Worm (Caenorhabditis elegans) whole organism, midembryonic: Measurements from ENCODE around the gene F59E12.8.

Experiments used
- flt-1 ChIP-seq: fragments of 200-800 bp; sonication (Bioruptor generic); IDR thresholded peaks from 2 replicates; pipeline ENCODE4 v1.3.6; 2022; ENCODE audit warnings: missing genetic modification characterization, missing compliant biosample characterization
- med-1 ChIP-seq: sonication (generic microtip); optimal IDR thresholded peaks from 2 replicates; lab custom pipeline; 2017; ENCODE audit warnings: missing genetic modification characterization, mild to moderate bottlenecking, missing compliant biosample characterization, antibody characterized with exemption, missing genetic modification reagents; ENCODE audit not compliant: insufficient read depth
- ref-1 ChIP-seq: fragments of 200-800 bp; sonication (Bioruptor generic); conservative IDR thresholded peaks from 2 replicates; pipeline ENCODE4 v1.3.6; 2022; ENCODE audit warnings: missing genetic modification reagents, missing genetic modification characterization, missing compliant biosample characterization

DNA sequence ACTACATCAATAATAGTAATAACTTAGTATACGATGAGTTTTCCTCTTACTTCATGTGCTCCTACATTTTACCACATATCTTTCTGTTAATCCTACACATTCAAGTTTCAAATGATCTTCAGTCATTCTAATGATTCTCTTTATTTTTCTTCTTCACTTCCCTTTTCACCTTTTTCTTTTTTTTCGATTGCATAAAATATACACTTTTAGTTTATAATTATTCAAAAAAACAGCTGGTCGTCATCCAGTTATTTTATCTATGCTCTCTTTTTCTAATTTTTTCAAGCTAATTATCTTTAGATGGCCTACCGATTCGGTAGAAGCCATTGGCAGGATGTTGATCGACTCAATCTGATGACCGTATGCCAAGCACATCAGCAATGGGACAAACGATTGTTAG, 17.5 kb upstream of the F59E12.8 start, which contains the start of gene F59E12.1:
- TF ChIP-seq med-1 (GFP tag; lab: Kevin White, UChicago) (no peak), flt-1 (no peak), ref-1 (GFP tag; lab: Robert Waterston, UW) (no peak)
